Fruit fly (Drosophila melanogaster) whole organism: ENCODE measurements around the gene dsd.

Source experiments
- CG8478 ChIP-seq: fragments of >200 bp; optimal IDR thresholded peaks from 2 replicates; lab custom pipeline; 2018; ENCODE audit warnings: inconsistent platforms
- Dll ChIP-seq: fragments of >200 bp; optimal IDR thresholded peaks from 2 replicates; lab custom pipeline; 2017
- EcR ChIP-seq, 2 experiments: fragments of >200 bp; optimal IDR thresholded peaks; 2 replicates each; lab custom pipeline; 2017; ENCODE audit warnings: missing biosample characterization in 2 of 2, missing genetic modification characterization in 2 of 2, missing genetic modification reagents in 2 of 2
- pan ChIP-seq: fragments of >200 bp; optimal IDR thresholded peaks from 2 replicates; lab custom pipeline; 2017
- psq ChIP-seq: fragments of >200 bp; optimal IDR thresholded peaks from 2 replicates; lab custom pipeline; 2017
- usp ChIP-seq: fragments of >200 bp; optimal IDR thresholded peaks from 2 replicates; lab custom pipeline; 2017; ENCODE audit warnings: missing biosample characterization, missing genetic modification characterization, mixed read lengths

The dsd gene

dm6 chr3R:27593174-27593573, 14.0 kb downstream of the dsd start:
- TF ChIP-seq pan (lab: Kevin White, UChicago) (no peak), EcR (GFP tag; optimal IDR thresholded peaks at IDR 0.05; lab: Kevin White, UChicago) (no peak), psq (lab: Kevin White, UChicago) (no peak), CG8478 (lab: Kevin White, UChicago) (no peak), usp (no peak), Dll (no peak)

DNA sequence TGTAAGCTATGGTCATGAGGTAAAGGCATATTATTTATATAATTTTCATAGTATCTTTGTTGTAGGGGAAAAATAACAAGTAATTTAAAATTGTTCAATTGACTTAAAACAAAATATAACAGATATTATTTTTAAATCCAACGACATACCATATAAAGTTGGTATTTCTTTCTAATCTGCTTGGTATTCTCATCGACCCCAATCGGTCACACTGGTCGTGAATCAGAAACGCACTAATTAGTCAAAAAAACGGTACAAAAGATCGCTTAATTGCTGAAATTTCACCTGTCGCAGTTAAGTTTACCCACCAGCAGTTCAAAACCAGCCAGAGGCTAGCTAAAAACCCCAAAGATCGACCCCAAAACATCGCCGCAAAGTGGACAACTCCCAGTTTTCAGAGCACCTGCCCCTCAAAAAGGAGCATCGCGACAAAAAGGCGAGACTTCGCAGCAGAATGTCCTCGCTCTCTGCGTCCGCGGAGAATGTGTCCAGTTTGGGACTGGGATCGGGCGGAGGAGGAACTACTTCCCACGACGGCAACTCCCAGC, 24.5 kb downstream of the dsd start, which contains the start of gene pins:
pins (plus strand) TSS at position 207 of the 548 bp plus-strand sequence.
- TF ChIP-seq CG8478 (lab: Kevin White, UChicago) (no peak), psq (lab: Kevin White, UChicago) (no peak), EcR (GFP tag; optimal IDR thresholded peaks at IDR 0.05; lab: Kevin White, UChicago) (no peak), pan (lab: Kevin White, UChicago) (no peak), usp (no peak), Dll (no peak)

DNA sequence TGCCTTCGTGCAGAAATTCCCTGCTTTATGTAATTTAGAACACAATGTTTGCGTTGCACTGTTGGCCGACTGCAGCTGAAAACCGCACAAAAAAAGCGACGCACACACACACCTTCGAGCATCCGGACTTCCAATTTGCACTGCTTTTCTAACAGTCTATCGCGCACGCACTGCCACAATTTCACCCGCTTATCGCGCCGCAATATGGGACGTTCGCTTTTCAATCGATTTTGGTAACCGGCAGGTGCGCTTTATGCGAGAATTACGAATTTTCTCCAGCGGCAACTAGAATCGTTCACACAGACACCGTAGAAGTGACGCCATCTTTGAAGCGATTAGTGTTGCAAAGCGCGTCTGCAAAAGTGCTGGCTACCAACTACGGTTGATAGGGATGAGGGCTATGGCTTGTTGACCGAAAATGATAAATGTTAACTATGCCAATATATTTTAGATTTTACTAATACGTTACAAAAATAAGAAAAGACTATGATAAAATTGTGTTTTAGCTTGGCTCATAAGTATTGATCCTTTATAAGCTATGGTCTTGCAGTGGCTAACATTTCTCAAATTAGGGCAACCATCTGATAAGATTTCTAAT, 25.2 kb downstream of the dsd start, which contains the start of gene wdb:
wdb (minus strand) TSS at position 352 of the 598 bp plus-strand sequence.
- no peak for TF ChIP-seq Dll
- TF ChIP-seq CG8478 (lab: Kevin White, UChicago), result no peak
- no peak for TF ChIP-seq pan (lab: Kevin White, UChicago)
- no peak for TF ChIP-seq usp
- no peak for TF ChIP-seq psq (lab: Kevin White, UChicago)
- no peak for TF ChIP-seq EcR (GFP tag; optimal IDR thresholded peaks at IDR 0.05; lab: Kevin White, UChicago)

- TF ChIP-seq EcR (GFP tag; optimal IDR thresholded peaks at IDR 0.05; lab: Kevin White, UChicago), result no peak
- no peak for TF ChIP-seq usp
- TF ChIP-seq CG8478 (lab: Kevin White, UChicago), result no peak
- no peak for TF ChIP-seq psq (lab: Kevin White, UChicago)
- peak; percentile 42 for TF ChIP-seq Dll
- TF ChIP-seq pan (lab: Kevin White, UChicago), result no peak
Measured at dm6 chr3R:27581263-27581868, 25.8 kb downstream of the dsd start.

- TF ChIP-seq Dll (no peak), usp (no peak), psq (lab: Kevin White, UChicago) (no peak), EcR (GFP tag; optimal IDR thresholded peaks at IDR 0.05; lab: Kevin White, UChicago) (no peak)
Measured at dm6 chr3R:27580274-27581011, 26.8 kb downstream of the dsd start.

dm6 chr3R:27579422-27579821, 27.8 kb downstream of the dsd start:
- TF ChIP-seq CG8478 (lab: Kevin White, UChicago), result no peak
- no peak for TF ChIP-seq EcR (GFP tag; optimal IDR thresholded peaks at IDR 0.05; lab: Kevin White, UChicago)
- TF ChIP-seq Dll, result no peak
- TF ChIP-seq pan (lab: Kevin White, UChicago), result no peak
- TF ChIP-seq usp, result no peak
- no peak for TF ChIP-seq psq (lab: Kevin White, UChicago)

- no peak for TF ChIP-seq CG8478 (lab: Kevin White, UChicago)
- TF ChIP-seq pan (lab: Kevin White, UChicago), result no peak
- no peak for TF ChIP-seq psq (lab: Kevin White, UChicago)
- no peak for TF ChIP-seq usp
- TF ChIP-seq EcR (GFP tag; optimal IDR thresholded peaks at IDR 0.05; lab: Kevin White, UChicago), result no peak
- no peak for TF ChIP-seq Dll
Measured at dm6 chr3R:27570692-27571091, 36.5 kb downstream of the dsd start.

dm6 chr3R:27569706-27570105, 37.5 kb downstream of the dsd start:
- TF ChIP-seq psq (lab: Kevin White, UChicago), result no peak
- no peak for TF ChIP-seq Dll
- TF ChIP-seq EcR (GFP tag; optimal IDR thresholded peaks at IDR 0.05; lab: Kevin White, UChicago), result no peak
- no peak for TF ChIP-seq usp
- no peak for TF ChIP-seq CG8478 (lab: Kevin White, UChicago)
- no peak for TF ChIP-seq pan (lab: Kevin White, UChicago)

dm6 chr3R:27568545-27568944, 38.7 kb downstream of the dsd start:
- TF ChIP-seq psq (lab: Kevin White, UChicago), result no peak
- no peak for TF ChIP-seq pan (lab: Kevin White, UChicago)
- TF ChIP-seq usp, result no peak
- no peak for TF ChIP-seq CG8478 (lab: Kevin White, UChicago)

DNA sequence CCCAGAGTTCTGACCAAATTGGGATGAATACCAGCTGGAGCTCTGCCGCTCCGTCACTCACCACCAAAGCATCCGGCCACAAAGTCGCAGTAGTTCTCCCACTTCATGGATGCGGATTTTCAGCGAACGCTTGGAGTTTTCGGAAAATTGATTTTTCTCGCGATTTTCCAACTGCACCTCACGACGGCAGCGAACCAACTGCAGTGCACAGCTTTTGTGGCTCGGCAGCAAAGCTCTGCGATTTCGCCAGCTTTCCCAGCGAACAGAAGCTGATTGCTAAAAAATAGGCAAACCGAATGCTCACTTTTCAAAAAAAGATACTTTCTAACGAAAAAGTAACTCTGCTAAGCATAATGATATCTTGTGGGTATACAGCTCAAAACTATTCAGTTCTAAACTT, 46.1 kb downstream of the dsd start, which contains the start of gene CG5646:
CG5646 (minus strand) TSS at position 206 of the 400 bp plus-strand sequence.
- TF ChIP-seq Dll (no peak), usp (no peak)

DNA sequence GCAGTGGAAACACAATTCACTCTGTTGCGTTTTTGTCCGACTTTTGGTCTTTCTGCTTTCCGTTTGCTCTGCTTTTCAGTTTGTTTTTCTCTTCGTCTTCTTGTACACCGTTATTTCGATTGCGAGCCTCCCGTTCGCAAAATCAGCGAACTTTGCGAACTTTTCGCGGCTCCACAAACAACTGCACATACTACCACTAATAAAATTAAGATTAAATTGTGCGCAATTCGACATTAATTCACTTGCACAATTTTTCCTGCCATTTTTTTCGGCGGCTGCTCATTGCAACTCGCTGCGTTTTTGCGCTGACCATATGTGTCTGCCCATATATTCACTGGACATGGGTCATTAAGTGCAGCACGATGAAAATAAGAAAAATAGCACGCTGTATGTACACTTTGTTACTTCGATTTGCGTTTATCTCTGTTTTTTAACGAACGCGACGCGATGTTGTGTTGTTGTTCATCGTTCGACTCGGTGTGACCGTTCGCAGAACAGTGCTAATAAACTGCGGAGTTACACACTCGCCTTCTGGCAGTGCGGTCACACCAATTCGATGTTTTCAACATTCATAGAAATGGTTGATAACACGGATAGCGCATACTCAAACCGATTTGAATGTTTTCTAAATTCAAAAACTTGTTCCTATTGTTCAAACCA, 48.4 kb downstream of the dsd start, which contains the start of gene Klp98A:
Klp98A (minus strand) TSS at position 486 of the 660 bp plus-strand sequence.
- TF ChIP-seq CG8478 (lab: Kevin White, UChicago) (no peak), pan (lab: Kevin White, UChicago) (no peak), psq (lab: Kevin White, UChicago) (no peak), EcR (GFP tag; optimal IDR thresholded peaks at IDR 0.05; lab: Kevin White, UChicago) (no peak), usp (no peak), Dll (no peak)
